Fruit fly (Drosophila melanogaster) whole organism, prepupa: ENCODE data around the gene Top3alpha.

Experiments used
- Blimp-1 ChIP-seq: fragments of 200-800 bp; sonication (Bioruptor generic); optimal IDR thresholded peaks from 3 replicates; lab custom pipeline; 2017; ENCODE audit warnings: missing biosample characterization, missing genetic modification characterization, mild to moderate bottlenecking, moderate library complexity, missing genetic modification reagents
- CG10669 ChIP-seq: fragments of 200-800 bp; sonication (Bioruptor generic); optimal IDR thresholded peaks from 3 replicates; lab custom pipeline; 2018; ENCODE audit warnings: missing biosample characterization, mild to moderate bottlenecking, missing genetic modification characterization, moderate library complexity
- CG11762 ChIP-seq: fragments of 200-800 bp; sonication (Bioruptor generic); optimal IDR thresholded peaks from 3 replicates; lab custom pipeline; 2016; ENCODE audit warnings: missing biosample characterization, missing genetic modification characterization; ENCODE audit not compliant: insufficient read depth
- CG1621 ChIP-seq: fragments of 200-800 bp; sonication (Bioruptor generic); optimal IDR thresholded peaks from 3 replicates; lab custom pipeline; 2018; ENCODE audit warnings: missing biosample characterization, mild to moderate bottlenecking, missing genetic modification characterization
- CG3919 ChIP-seq: fragments of 200-800 bp; sonication (Bioruptor generic); optimal IDR thresholded peaks from 3 replicates; lab custom pipeline; 2016; ENCODE audit warnings: missing biosample characterization, missing genetic modification characterization
- CG6792 ChIP-seq: fragments of 200-800 bp; sonication (Bioruptor generic); optimal IDR thresholded peaks from 3 replicates; lab custom pipeline; 2016; ENCODE audit warnings: missing biosample characterization, missing genetic modification characterization
- CG6808 ChIP-seq: fragments of 200-800 bp; sonication (Bioruptor generic); optimal IDR thresholded peaks from 3 replicates; lab custom pipeline; 2017; ENCODE audit warnings: missing biosample characterization, missing genetic modification characterization, mild to moderate bottlenecking, moderate library complexity, missing genetic modification reagents
- CG6854 ChIP-seq: fragments of 200-800 bp; sonication (Bioruptor generic); optimal IDR thresholded peaks from 2 replicates; lab custom pipeline; 2017; ENCODE audit warnings: missing biosample characterization, mild to moderate bottlenecking, missing genetic modification characterization
- CG8119 ChIP-seq: fragments of 200-800 bp; sonication (Bioruptor generic); IDR thresholded peaks from 3 replicates; pipeline ENCODE4 v1.3.6; 2022; ENCODE audit warnings: missing biosample characterization, missing genetic modification characterization
- CG8632 ChIP-seq: fragments of 200-800 bp; sonication (Bioruptor generic); optimal IDR thresholded peaks from 3 replicates; lab custom pipeline; 2016; ENCODE audit warnings: missing biosample characterization, missing genetic modification characterization
- CG9139 ChIP-seq: fragments of 200-800 bp; sonication (Bioruptor generic); optimal IDR thresholded peaks from 3 replicates; lab custom pipeline; 2017; ENCODE audit warnings: missing biosample characterization, mild to moderate bottlenecking, missing genetic modification characterization
- Eip75B ChIP-seq: fragments of 200-800 bp; sonication (Bioruptor generic); optimal IDR thresholded peaks from 3 replicates; lab custom pipeline; 2016; ENCODE audit warnings: missing biosample characterization, missing genetic modification characterization
- Eip78C ChIP-seq: fragments of 200-800 bp; sonication (Bioruptor generic); peaks from one replicate; lab custom pipeline; 2016; ENCODE audit warnings: missing biosample characterization, missing genetic modification characterization
- Ets21C ChIP-seq: fragments of 200-800 bp; sonication (Bioruptor generic); optimal IDR thresholded peaks from 3 replicates; lab custom pipeline; 2016; ENCODE audit warnings: missing biosample characterization, missing genetic modification characterization
- Ets96B ChIP-seq: fragments of 200-800 bp; optimal IDR thresholded peaks from 2 replicates; lab custom pipeline; 2019; ENCODE audit warnings: missing biosample characterization, mild to moderate bottlenecking, missing genetic modification characterization, moderate library complexity
- Hr4 ChIP-seq: fragments of 200-800 bp; sonication (Bioruptor generic); optimal IDR thresholded peaks from 3 replicates; lab custom pipeline; 2016; ENCODE audit warnings: missing biosample characterization, missing genetic modification characterization
- Lpt ChIP-seq: fragments of 200-800 bp; sonication (Bioruptor generic); optimal IDR thresholded peaks from 3 replicates; lab custom pipeline; 2016; ENCODE audit warnings: missing biosample characterization, missing genetic modification characterization
- Smox ChIP-seq: fragments of 200-800 bp; sonication (Bioruptor generic); optimal IDR thresholded peaks from 3 replicates; lab custom pipeline; 2016; ENCODE audit warnings: missing biosample characterization, missing genetic modification characterization
- Sox102F ChIP-seq: fragments of 200-800 bp; sonication (Bioruptor generic); optimal IDR thresholded peaks from 2 replicates; lab custom pipeline; 2016; ENCODE audit warnings: missing biosample characterization, mild to moderate bottlenecking, missing genetic modification characterization
- Sox15 ChIP-seq: fragments of 200-800 bp; sonication (Bioruptor generic); optimal IDR thresholded peaks from 3 replicates; lab custom pipeline; 2016; ENCODE audit warnings: missing biosample characterization, missing genetic modification characterization
- achi ChIP-seq: fragments of 200-800 bp; sonication (Bioruptor generic); optimal IDR thresholded peaks from 3 replicates; lab custom pipeline; 2016; ENCODE audit warnings: missing biosample characterization, missing genetic modification characterization
- acj6 ChIP-seq: fragments of 200-800 bp; sonication (Bioruptor generic); optimal IDR thresholded peaks from 3 replicates; lab custom pipeline; 2016; ENCODE audit warnings: missing biosample characterization, missing genetic modification characterization
- cyc ChIP-seq: fragments of 200-800 bp; sonication (Bioruptor generic); optimal IDR thresholded peaks from 3 replicates; lab custom pipeline; 2016; ENCODE audit warnings: missing biosample characterization, missing genetic modification characterization
- dsx ChIP-seq: fragments of 200-800 bp; optimal IDR thresholded peaks from 3 replicates; lab custom pipeline; 2019; ENCODE audit warnings: missing biosample characterization, mild to moderate bottlenecking, missing genetic modification characterization, moderate library complexity; ENCODE audit not compliant: poor library complexity, severe bottlenecking
- esn ChIP-seq: fragments of 200-800 bp; sonication (Bioruptor generic); optimal IDR thresholded peaks from 2 replicates; lab custom pipeline; 2016; ENCODE audit warnings: missing biosample characterization, mild to moderate bottlenecking, missing genetic modification characterization, moderate library complexity
- fkh ChIP-seq: fragments of 200-800 bp; sonication (Bioruptor generic); optimal IDR thresholded peaks from 3 replicates; lab custom pipeline; 2017; ENCODE audit warnings: missing biosample characterization, mild to moderate bottlenecking, missing genetic modification characterization, moderate library complexity
- salr ChIP-seq, 2 experiments: fragments of 200-800 bp; sonication (Bioruptor generic); optimal IDR thresholded peaks; 3 replicates each; lab custom pipeline; 2016 to 2018; ENCODE audit warnings: missing biosample characterization in 2 of 2, missing genetic modification characterization in 2 of 2, mild to moderate bottlenecking in 1 of 2
- spab ChIP-seq: fragments of 200-800 bp; sonication (Bioruptor generic); optimal IDR thresholded peaks from 2 replicates; lab custom pipeline; 2017; ENCODE audit warnings: missing biosample characterization, mild to moderate bottlenecking, missing genetic modification characterization, missing genetic modification reagents
- svp ChIP-seq: fragments of 200-800 bp; sonication (Bioruptor generic); peaks from one replicate; lab custom pipeline; 2016; ENCODE audit warnings: missing biosample characterization, missing genetic modification characterization
- vri ChIP-seq: fragments of 200-800 bp; sonication (Bioruptor generic); optimal IDR thresholded peaks from 3 replicates; lab custom pipeline; 2016; ENCODE audit warnings: missing biosample characterization, mild to moderate bottlenecking, missing genetic modification characterization

The Top3alpha gene

dm6 chr2L:19549412-19549811 lies 51.4 kb downstream of the Top3alpha start:
- TF ChIP-seq CG11762 (GFP tag; lab: Kevin White, UChicago) (no peak), svp (GFP tag; lab: Kevin White, UChicago) (peak; percentile 91), dsx (GFP tag; lab: Kevin White, UChicago) (no peak), Sox102F (GFP tag; lab: Kevin White, UChicago) (peak; percentile 48), CG6792 (GFP tag; lab: Kevin White, UChicago) (peak; percentile 12), Ets96B (tag; lab: Kevin White, UChicago) (no peak), CG8632 (GFP tag; lab: Kevin White, UChicago) (no peak), CG9139 (GFP tag; lab: Kevin White, UChicago) (peak; percentile 29), fkh (GFP tag; lab: Kevin White, UChicago) (peak; percentile 93), Lpt (GFP tag; lab: Kevin White, UChicago) (peak; percentile 50), cyc (GFP tag; lab: Kevin White, UChicago) (no peak), CG6854 (GFP tag; lab: Kevin White, UChicago) (peak; percentile 74), Eip75B (GFP tag; lab: Kevin White, UChicago) (peak; percentile 68), Ets21C (no peak), CG1621 (tag; lab: Kevin White, UChicago) (peak; percentile 69), Hr4 (GFP tag; lab: Kevin White, UChicago) (no peak), CG3919 (GFP tag; lab: Kevin White, UChicago) (no peak), acj6 (no peak), vri (GFP tag; lab: Kevin White, UChicago) (peak; percentile 71), Sox15 (GFP tag; lab: Kevin White, UChicago) (no peak), achi (peak; percentile 37), CG10669 (GFP tag; lab: Kevin White, UChicago) (no peak), salr (GFP tag; optimal IDR thresholded peaks at IDR 0.05; lab: Kevin White, UChicago) (no peak), CG8119 (GFP tag; lab: Robert Waterston, UW) (peak; percentile 60; the same call in 2 of the 3 replicates), Eip78C (GFP tag; lab: Kevin White, UChicago) (peak; percentile 71), Smox (GFP tag; lab: Kevin White, UChicago) (peak; percentile 40), spab (GFP tag; lab: Kevin White, UChicago) (no peak), Blimp-1 (GFP tag; lab: Kevin White, UChicago) (peak; percentile 32), CG6808 (GFP tag; lab: Kevin White, UChicago) (peak; percentile 70), esn (peak; percentile 20)
